Worm (Caenorhabditis elegans) whole organism, young adult: ENCODE results near the gene fbxa-64.

Experiments
- F33H1.4 ChIP-seq: fragments of 200-800 bp; sonication (Bioruptor generic); IDR thresholded peaks from 2 replicates; pipeline ENCODE4 v1.3.6; 2022; ENCODE audit warnings: missing genetic modification reagents, missing genetic modification characterization, missing compliant biosample characterization
- F37B4.10 ChIP-seq: fragments of 200-800 bp; sonication (Bioruptor generic); IDR thresholded peaks from 2 replicates; pipeline ENCODE4 v1.3.6; 2022; ENCODE audit warnings: missing genetic modification characterization, missing compliant biosample characterization
- F39B2.1 ChIP-seq: fragments of 200-800 bp; sonication (Bioruptor generic); IDR thresholded peaks from 2 replicates; pipeline ENCODE4 v1.3.6; 2022; ENCODE audit warnings: missing genetic modification reagents, missing genetic modification characterization, missing compliant biosample characterization
- F57A8.1 ChIP-seq: fragments of 200-800 bp; sonication (Bioruptor generic); optimal IDR thresholded peaks from 2 replicates; lab custom pipeline; 2018; ENCODE audit warnings: mild to moderate bottlenecking, missing genetic modification characterization, moderate library complexity, missing compliant biosample characterization
- F57C9.4 ChIP-seq: sonication (generic microtip); optimal IDR thresholded peaks from 2 replicates; lab custom pipeline; 2017; ENCODE audit warnings: mild to moderate bottlenecking, missing genetic modification characterization, missing compliant biosample characterization
- K12H6.12 ChIP-seq: fragments of 200-800 bp; sonication (Bioruptor generic); optimal IDR thresholded peaks from 2 replicates; lab custom pipeline; 2018; ENCODE audit warnings: mild to moderate bottlenecking, missing genetic modification characterization, missing compliant biosample characterization
- T07F8.4 ChIP-seq: sonication (generic microtip); optimal IDR thresholded peaks from 2 replicates; lab custom pipeline; 2016; ENCODE audit warnings: mild to moderate bottlenecking, missing genetic modification characterization, moderate library complexity, missing compliant biosample characterization
- Y53F4B.3 ChIP-seq: fragments of 200-800 bp; sonication (Bioruptor generic); IDR thresholded peaks from 2 replicates; pipeline ENCODE4 v1.3.6; 2022; ENCODE audit warnings: missing genetic modification reagents, missing genetic modification characterization, missing compliant biosample characterization
- aptf-2 ChIP-seq: fragments of 200-800 bp; sonication (Bioruptor generic); conservative IDR thresholded peaks from 2 replicates; pipeline ENCODE4 v1.3.6; 2022; ENCODE audit warnings: missing genetic modification reagents, missing genetic modification characterization, missing compliant biosample characterization
- attf-5 ChIP-seq: fragments of 200-800 bp; sonication (Bioruptor generic); optimal IDR thresholded peaks from 2 replicates; lab custom pipeline; 2018; ENCODE audit warnings: mild to moderate bottlenecking, missing genetic modification characterization, missing compliant biosample characterization
- bed-2 ChIP-seq: fragments of 200-800 bp; sonication (Bioruptor generic); IDR thresholded peaks from 2 replicates; pipeline ENCODE4 v1.3.6; 2022; ENCODE audit warnings: missing genetic modification reagents, missing genetic modification characterization, missing compliant biosample characterization
- ccch-3 ChIP-seq: fragments of 200-800 bp; sonication (Bioruptor generic); optimal IDR thresholded peaks from 2 replicates; lab custom pipeline; 2018; ENCODE audit warnings: mild to moderate bottlenecking, missing genetic modification characterization, missing compliant biosample characterization
- cebp-2 ChIP-seq: fragments of 200-800 bp; sonication (Bioruptor generic); IDR thresholded peaks from 2 replicates; pipeline ENCODE4 v1.3.6; 2022; ENCODE audit warnings: missing genetic modification characterization, missing compliant biosample characterization
- ceh-100 ChIP-seq: fragments of 200-800 bp; sonication (Bioruptor generic); IDR thresholded peaks from 2 replicates; pipeline ENCODE4 v1.3.6; 2022; ENCODE audit warnings: missing genetic modification reagents, missing genetic modification characterization, missing compliant biosample characterization
- ceh-58 ChIP-seq: fragments of 200-800 bp; sonication (Bioruptor generic); IDR thresholded peaks from 2 replicates; pipeline ENCODE4 v1.3.6; 2022; ENCODE audit warnings: missing genetic modification characterization, missing compliant biosample characterization
- ceh-79 ChIP-seq: sonication (generic microtip); optimal IDR thresholded peaks from 2 replicates; lab custom pipeline; 2017; ENCODE audit warnings: mild to moderate bottlenecking, missing genetic modification characterization, missing compliant biosample characterization
- die-1 ChIP-seq: sonication (generic microtip); optimal IDR thresholded peaks from 2 replicates; lab custom pipeline; 2016; ENCODE audit warnings: missing genotype, mild to moderate bottlenecking, missing genetic modification characterization, missing compliant biosample characterization
- dox-1 ChIP-seq: fragments of 200-800 bp; sonication (Bioruptor generic); IDR thresholded peaks from 2 replicates; pipeline ENCODE4 v1.3.6; 2022; ENCODE audit warnings: missing genetic modification reagents, missing genetic modification characterization, missing compliant biosample characterization
- dpff-1 ChIP-seq: sonication (generic microtip); optimal IDR thresholded peaks from 2 replicates; lab custom pipeline; 2017; ENCODE audit warnings: mild to moderate bottlenecking, missing genetic modification characterization, missing compliant biosample characterization
- egrh-3 ChIP-seq: fragments of 200-800 bp; sonication (Bioruptor generic); IDR thresholded peaks from 2 replicates; pipeline ENCODE4 v1.3.6; 2022; ENCODE audit warnings: missing genetic modification reagents, missing genetic modification characterization, missing compliant biosample characterization
- him-1 ChIP-seq: sonication (generic microtip); optimal IDR thresholded peaks from 2 replicates; lab custom pipeline; 2016; ENCODE audit warnings: missing genotype, missing genetic modification reagents, missing genetic modification characterization, missing compliant biosample characterization
- hlh-26 ChIP-seq: fragments of 200-800 bp; sonication (Bioruptor generic); conservative IDR thresholded peaks from 2 replicates; pipeline ENCODE4 v1.3.6; 2022; ENCODE audit warnings: missing genetic modification reagents, missing genetic modification characterization, missing compliant biosample characterization
- hsf-1 ChIP-seq: fragments of 200-800 bp; sonication (Bioruptor generic); IDR thresholded peaks from 2 replicates; pipeline ENCODE4 v1.3.6; 2022; ENCODE audit warnings: missing genetic modification reagents, missing genetic modification characterization, missing compliant biosample characterization
- let-607 ChIP-seq, 2 experiments: fragments of 200-800 bp in 1 of 2; sonication (Bioruptor generic) in 1 of 2; sonication (generic microtip) in 1 of 2; optimal IDR thresholded peaks; 2 replicates each; lab custom pipeline; 2016 to 2018; ENCODE audit warnings: mild to moderate bottlenecking in 2 of 2, missing compliant biosample characterization in 2 of 2, missing genetic modification characterization in 2 of 2, moderate library complexity in 2 of 2, missing genotype in 1 of 2
- lir-1 ChIP-seq: fragments of 200-800 bp; sonication (Bioruptor generic); conservative IDR thresholded peaks from 2 replicates; pipeline ENCODE4 v1.3.6; 2022; ENCODE audit warnings: missing genetic modification reagents, missing genetic modification characterization, missing compliant biosample characterization
- lsy-27 ChIP-seq: sonication (generic microtip); optimal IDR thresholded peaks from 2 replicates; lab custom pipeline; 2017; ENCODE audit warnings: missing genetic modification characterization, mild to moderate bottlenecking, missing compliant biosample characterization, antibody characterized with exemption, missing genotype, borderline replicate concordance; ENCODE audit not compliant: insufficient read depth
- madf-10 ChIP-seq: sonication (generic microtip); optimal IDR thresholded peaks from 2 replicates; lab custom pipeline; 2016; ENCODE audit warnings: mild to moderate bottlenecking, missing genetic modification characterization, missing compliant biosample characterization
- madf-3 ChIP-seq: fragments of 200-800 bp; sonication (Bioruptor generic); IDR thresholded peaks from 2 replicates; pipeline ENCODE4 v1.3.6; 2022; ENCODE audit warnings: missing genetic modification reagents, missing genetic modification characterization, missing compliant biosample characterization
- madf-8 ChIP-seq: fragments of 200-800 bp; sonication (Bioruptor generic); conservative IDR thresholded peaks from 2 replicates; pipeline ENCODE4 v1.3.6; 2022; ENCODE audit warnings: missing genetic modification reagents, missing genetic modification characterization, missing compliant biosample characterization
- nhr-90 ChIP-seq: sonication (generic microtip); optimal IDR thresholded peaks from 2 replicates; lab custom pipeline; 2016; ENCODE audit warnings: missing genotype, mild to moderate bottlenecking, missing genetic modification characterization, missing compliant biosample characterization
- rec-8 ChIP-seq, 2 experiments: sonication (generic microtip); optimal IDR thresholded peaks; 2 replicates each; lab custom pipeline; 2016; ENCODE audit warnings: mild to moderate bottlenecking in 2 of 2, missing genetic modification characterization in 2 of 2, missing genetic modification reagents in 2 of 2, missing genotype in 2 of 2, missing biosample characterization in 1 of 2, missing compliant biosample characterization in 1 of 2, moderate library complexity in 1 of 2
- rpc-1 ChIP-seq, 2 experiments: fragments of 150-350 bp in 1 of 2; sonication (generic microtip) in 1 of 2; optimal IDR thresholded peaks; 2 replicates each; lab custom pipeline; 2014 to 2018; ENCODE audit warnings: missing biosample characterization in 1 of 2, missing genetic modification characterization in 1 of 2, missing genetic modification reagents in 1 of 2, missing genotype in 1 of 2
- sdz-38 ChIP-seq: sonication (generic microtip); optimal IDR thresholded peaks from 2 replicates; lab custom pipeline; 2016; ENCODE audit warnings: missing genotype, missing genetic modification characterization, missing compliant biosample characterization
- snpc-1.1 ChIP-seq: sonication (generic microtip); optimal IDR thresholded peaks from 2 replicates; lab custom pipeline; 2017; ENCODE audit warnings: missing genetic modification characterization, mild to moderate bottlenecking, missing compliant biosample characterization, antibody characterized with exemption, moderate library complexity, missing genotype, missing genetic modification reagents; ENCODE audit not compliant: insufficient read depth
- somi-1 ChIP-seq: fragments of 200-800 bp; sonication (Bioruptor generic); optimal IDR thresholded peaks from 2 replicates; lab custom pipeline; 2018; ENCODE audit warnings: mild to moderate bottlenecking, missing genetic modification characterization, missing compliant biosample characterization
- zfh-2 ChIP-seq: fragments of 200-800 bp; sonication (Bioruptor generic); conservative IDR thresholded peaks from 2 replicates; pipeline ENCODE4 v1.3.6; 2022; ENCODE audit warnings: missing genetic modification reagents, missing genetic modification characterization, missing compliant biosample characterization
- ztf-6 ChIP-seq: fragments of 200-800 bp; sonication (Bioruptor generic); IDR thresholded peaks from 2 replicates; pipeline ENCODE4 v1.3.6; 2022; ENCODE audit warnings: missing genetic modification reagents, missing genetic modification characterization, missing compliant biosample characterization

Gene fbxa-64

DNA sequence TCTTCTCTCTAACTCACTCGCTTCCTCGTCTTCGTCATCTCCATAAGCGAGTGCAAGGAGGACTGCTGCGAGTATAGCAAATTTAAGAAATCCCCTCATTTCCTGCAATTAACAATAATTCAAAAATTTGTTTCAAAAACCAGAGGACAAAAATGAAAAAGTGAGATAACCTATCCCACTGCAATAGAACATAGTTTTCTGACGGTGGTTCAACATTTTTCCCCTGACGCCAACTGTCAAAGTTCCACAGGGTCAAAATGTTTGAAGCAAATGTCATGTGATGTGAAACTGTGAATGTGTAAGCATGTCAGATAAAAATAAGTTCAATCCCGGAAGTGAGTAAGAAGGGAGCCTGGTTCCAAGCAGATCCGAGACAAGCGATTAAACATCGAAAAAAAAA lies 8.5 kb downstream of the fbxa-64 start, which contains the start of gene T28A11.19:
Gene T28A11.19, minus strand, starts transcription at position 108 of the 400 bp plus-strand sequence.
- TF ChIP-seq F37B4.10 (GFP tag; lab: Robert Waterston, UW): no peak
- TF ChIP-seq ccch-3 (GFP tag; lab: Kevin White, UChicago): no peak
- TF ChIP-seq let-607 (tag; optimal IDR thresholded peaks at IDR 0.05; lab: Kevin White, UChicago): no peak

DNA sequence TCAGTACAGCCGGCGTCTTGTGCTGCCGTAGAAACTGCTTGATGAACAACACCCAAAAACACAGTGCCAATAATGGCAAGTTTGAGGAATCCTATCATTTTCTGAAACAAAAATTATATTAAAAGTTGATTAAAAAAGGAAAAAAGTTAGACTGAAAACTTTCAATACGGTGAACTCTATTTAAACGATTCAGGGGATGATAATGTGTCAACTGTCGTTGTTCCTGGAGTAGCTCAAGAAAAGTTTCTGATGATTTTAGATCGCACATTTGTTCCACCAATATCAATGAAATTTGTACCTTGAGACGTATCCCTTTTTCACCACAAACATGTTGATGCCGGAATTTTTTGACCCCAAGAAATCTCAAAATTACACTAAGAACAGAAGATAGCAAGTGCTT lies 10.0 kb downstream of the fbxa-64 start, which contains the start of gene T28A11.18:
Gene T28A11.18, minus strand, starts transcription at position 101 of the 400 bp plus-strand sequence.
- TF ChIP-seq Y53F4B.3 (GFP tag; lab: Robert Waterston, UW) (no peak), aptf-2 (GFP tag; lab: Robert Waterston, UW) (no peak), lir-1 (GFP tag; lab: Robert Waterston, UW) (no peak), ceh-58 (GFP tag; lab: Robert Waterston, UW) (no peak), T07F8.4 (tag; lab: Kevin White, UChicago) (no peak), madf-10 (tag; lab: Kevin White, UChicago) (no peak), zfh-2 (GFP tag; lab: Robert Waterston, UW) (no peak), hsf-1 (GFP tag; lab: Robert Waterston, UW) (no peak), K12H6.12 (tag; lab: Kevin White, UChicago) (no peak), madf-3 (GFP tag; lab: Robert Waterston, UW) (no peak), ceh-79 (tag; lab: Kevin White, UChicago) (no peak), F39B2.1 (no peak), somi-1 (GFP tag; lab: Kevin White, UChicago) (no peak), egrh-3 (GFP tag; lab: Robert Waterston, UW) (no peak), dox-1 (GFP tag; lab: Robert Waterston, UW) (no peak), madf-8 (GFP tag; lab: Robert Waterston, UW) (no peak), cebp-2 (GFP tag; lab: Robert Waterston, UW) (no peak), let-607 (tag; optimal IDR thresholded peaks at IDR 0.05; lab: Kevin White, UChicago) (no peak), attf-5 (GFP tag; lab: Kevin White, UChicago) (no peak)
- TF ChIP-seq, all 124 proteins: peak for 0

DNA sequence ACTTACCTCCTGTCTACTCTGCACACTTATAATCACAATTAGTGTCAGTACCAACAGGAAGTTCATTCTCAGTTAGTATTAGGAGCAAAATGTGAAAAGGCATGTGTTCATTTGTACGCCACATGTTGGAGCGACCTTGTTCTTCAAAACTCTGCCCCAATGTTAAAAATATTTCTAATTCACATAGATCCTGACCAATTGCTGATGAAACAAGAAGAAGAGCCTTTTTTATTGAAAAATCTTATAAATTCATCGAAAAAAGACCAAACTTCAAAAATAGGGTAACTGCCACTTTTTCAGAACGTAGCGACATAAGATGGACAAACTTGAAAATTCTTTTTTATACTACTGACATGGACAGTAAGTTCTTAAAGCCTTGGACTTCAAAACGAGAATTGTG lies 11.8 kb downstream of the fbxa-64 start, which contains the start of gene T28A11.17:
Gene T28A11.17, minus strand, starts transcription at position 101 of the 400 bp plus-strand sequence.
- TF ChIP-seq nhr-90 (tag; lab: Kevin White, UChicago): no peak
- TF ChIP-seq ceh-100 (GFP tag; lab: Robert Waterston, UW): no peak
- TF ChIP-seq rec-8 (tag; optimal IDR thresholded peaks at IDR 0.05; lab: Kevin White, UChicago): no peak
- TF ChIP-seq dox-1 (GFP tag; lab: Robert Waterston, UW): no peak
- no peak for TF ChIP-seq snpc-1.1 (tag; lab: Kevin White, UChicago)
- TF ChIP-seq ceh-79 (tag; lab: Kevin White, UChicago): no peak
- no peak for TF ChIP-seq ztf-6 (GFP tag; lab: Robert Waterston, UW)

DNA sequence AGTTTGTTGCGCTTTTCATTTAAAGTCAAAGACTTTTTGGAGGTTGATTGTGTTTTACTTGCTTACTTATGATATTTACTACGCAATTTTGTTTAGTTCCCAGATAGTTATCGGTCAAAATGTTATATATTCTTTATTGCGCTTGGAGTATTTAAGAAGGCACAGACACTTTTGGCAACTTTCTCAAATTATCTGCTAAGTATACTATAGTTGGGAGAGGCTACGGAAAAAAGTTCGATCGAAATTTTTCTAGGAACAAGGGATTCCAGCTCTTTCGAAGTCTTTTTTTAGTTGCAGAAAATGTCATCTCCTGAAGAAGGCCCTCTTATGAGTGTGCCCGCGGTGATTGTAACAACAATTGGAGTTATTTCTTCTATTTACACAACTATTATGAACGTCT lies 17.9 kb downstream of the fbxa-64 start, which contains the start of gene srbc-5:
Gene srbc-5, plus strand, starts transcription at position 301 of the 400 bp plus-strand sequence.
- TF ChIP-seq rpc-1 (optimal IDR thresholded peaks at IDR 0.05; lab: Kevin White, UChicago): no peak
- no peak for TF ChIP-seq rpc-1 (tag; optimal IDR thresholded peaks at IDR 0.05; lab: Kevin White, UChicago)
- no peak for TF ChIP-seq sdz-38 (tag; lab: Kevin White, UChicago)
- TF ChIP-seq die-1 (tag; lab: Kevin White, UChicago): no peak
- TF ChIP-seq F57C9.4 (tag; lab: Kevin White, UChicago): no peak
- no peak for TF ChIP-seq F57A8.1
- no peak for TF ChIP-seq Y53F4B.3 (GFP tag; lab: Robert Waterston, UW)
- TF ChIP-seq him-1 (tag; lab: Kevin White, UChicago): no peak
- no peak for TF ChIP-seq bed-2 (GFP tag; lab: Robert Waterston, UW)
- TF ChIP-seq ceh-79 (tag; lab: Kevin White, UChicago): no peak
- no peak for TF ChIP-seq lsy-27 (tag; lab: Kevin White, UChicago)
- TF ChIP-seq dpff-1 (tag; lab: Kevin White, UChicago): no peak
- no peak for TF ChIP-seq F33H1.4 (GFP tag; lab: Robert Waterston, UW)
- TF ChIP-seq hlh-26 (GFP tag; lab: Robert Waterston, UW): no peak
